Worm (Caenorhabditis elegans) whole organism, L3 larva: ENCODE results near the gene nhr-120.

ENCODE experiments used
- R02D3.7 ChIP-seq: fragments of 150-350 bp; optimal IDR thresholded peaks from 2 replicates; lab custom pipeline; 2014; ENCODE audit warnings: missing biosample characterization, missing genetic modification characterization
- ceh-82 ChIP-seq: fragments of 150-350 bp; optimal IDR thresholded peaks from 2 replicates; lab custom pipeline; 2014; ENCODE audit warnings: missing biosample characterization, missing genetic modification characterization
- ceh-9 ChIP-seq: sonication (generic microtip); optimal IDR thresholded peaks from 2 replicates; lab custom pipeline; 2018; ENCODE audit warnings: missing biosample characterization, missing genetic modification characterization
- elt-3 ChIP-seq, 3 experiments: fragments of 150-350 bp in 1 of 3; sonication (generic microtip) in 2 of 3; optimal IDR thresholded peaks; 2 replicates in 2 of 3; 4 replicates in 1 of 3; lab custom pipeline; 2014 to 2017; ENCODE audit warnings: missing biosample characterization in 3 of 3, missing genetic modification characterization in 3 of 3
- eor-1 ChIP-seq, 2 experiments: fragments of 150-350 bp; optimal IDR thresholded peaks; 2 replicates each; lab custom pipeline; 2014 to 2018; ENCODE audit warnings: missing biosample characterization in 2 of 2, missing genetic modification characterization in 2 of 2
- jun-1 ChIP-seq: fragments of 150-350 bp; optimal IDR thresholded peaks from 2 replicates; lab custom pipeline; 2014; ENCODE audit warnings: missing biosample characterization, missing genetic modification reagents, missing genetic modification characterization
- lin-39 ChIP-seq: fragments of 150-350 bp; optimal IDR thresholded peaks from 2 replicates; lab custom pipeline; 2018; ENCODE audit warnings: missing biosample characterization, missing genetic modification reagents, missing genetic modification characterization
- mdl-1 ChIP-seq: fragments of 150-350 bp; optimal IDR thresholded peaks from 2 replicates; lab custom pipeline; 2014; ENCODE audit warnings: missing biosample characterization, missing genetic modification characterization
- nhr-11 ChIP-seq: fragments of 150-350 bp; optimal IDR thresholded peaks from 2 replicates; lab custom pipeline; 2014; ENCODE audit warnings: missing biosample characterization, missing genetic modification characterization
- nhr-28 ChIP-seq: fragments of 150-350 bp; optimal IDR thresholded peaks from 2 replicates; lab custom pipeline; 2014; ENCODE audit warnings: missing biosample characterization, missing genetic modification characterization
- pqm-1 ChIP-seq: fragments of 150-350 bp; optimal IDR thresholded peaks from 2 replicates; lab custom pipeline; 2017; ENCODE audit warnings: missing biosample characterization, missing genetic modification characterization, inconsistent platforms
- ztf-11 ChIP-seq: fragments of 150-350 bp; optimal IDR thresholded peaks from 2 replicates; lab custom pipeline; 2014; ENCODE audit warnings: missing biosample characterization, missing genetic modification characterization

- TF ChIP-seq R02D3.7 (tag; lab: Kevin White, UChicago), result no peak
- TF ChIP-seq ceh-9 (tag; lab: Kevin White, UChicago), result no peak
- TF ChIP-seq pqm-1, result no peak
- no peak for TF ChIP-seq lin-39 (tag; lab: Kevin White, UChicago)
- TF ChIP-seq ztf-11 (tag; lab: Kevin White, UChicago), result no peak
- TF ChIP-seq mdl-1, result no peak
- no peak for TF ChIP-seq eor-1 (tag; optimal IDR thresholded peaks at IDR 0.05; lab: Kevin White, UChicago)
- no peak for TF ChIP-seq elt-3 (tag; optimal IDR thresholded peaks at IDR 0.05; lab: Kevin White, UChicago)
- TF ChIP-seq nhr-11, result no peak
- TF ChIP-seq ceh-82, result no peak
- no peak for TF ChIP-seq jun-1 (tag; lab: Kevin White, UChicago)
- no peak for TF ChIP-seq nhr-28
Observed at ce11 chrX:6598732-6599131, 41.7 kb downstream of the nhr-120 start, which contains the start of gene hic-1.
